Worm (Caenorhabditis elegans) whole organism, L1 larva: ENCODE measurements around the gene ttr-19.
A peak's percentile ranks its signal among the peaks of the same experiment; 100 is the strongest.

Source experiments
- C16A3.4 ChIP-seq: fragments of 150-350 bp; optimal IDR thresholded peaks from 2 replicates; lab custom pipeline; 2014; ENCODE audit warnings: missing biosample characterization, missing genetic modification characterization
- F16B12.6 ChIP-seq: fragments of 150-350 bp; optimal IDR thresholded peaks from 2 replicates; lab custom pipeline; 2014; ENCODE audit warnings: missing biosample characterization, missing genetic modification characterization
- aly-2 ChIP-seq: fragments of 150-350 bp; optimal IDR thresholded peaks from 2 replicates; lab custom pipeline; 2014; ENCODE audit warnings: missing biosample characterization, missing genetic modification characterization
- ama-1 ChIP-seq: fragments of 150-350 bp; optimal IDR thresholded peaks from 2 replicates; lab custom pipeline; 2014
- blmp-1 ChIP-seq: fragments of 150-350 bp; optimal IDR thresholded peaks from 2 replicates; lab custom pipeline; 2014; ENCODE audit warnings: missing biosample characterization, missing genetic modification characterization
- ceh-8 ChIP-seq: fragments of 200-800 bp; sonication (Bioruptor generic); optimal IDR thresholded peaks from 2 replicates; lab custom pipeline; 2018; ENCODE audit warnings: mild to moderate bottlenecking, missing genetic modification characterization, moderate library complexity, missing compliant biosample characterization
- ceh-90 ChIP-seq: sonication (generic microtip); optimal IDR thresholded peaks from 2 replicates; lab custom pipeline; 2016; ENCODE audit warnings: missing genetic modification characterization, missing compliant biosample characterization
- ces-1 ChIP-seq: fragments of 150-350 bp; optimal IDR thresholded peaks from 2 replicates; lab custom pipeline; 2014; ENCODE audit warnings: missing biosample characterization, missing genetic modification reagents, missing genetic modification characterization
- dsc-1 ChIP-seq: sonication (generic microtip); optimal IDR thresholded peaks from 2 replicates; lab custom pipeline; 2016; ENCODE audit warnings: mild to moderate bottlenecking, missing genetic modification characterization, missing compliant biosample characterization
- efl-1 ChIP-seq, 4 experiments: fragments of 150-350 bp; optimal IDR thresholded peaks in 3 of 4; peaks in 1 of 4; 1 replicate in 1 of 4; 2 replicates in 3 of 4; lab custom pipeline; 2014; ENCODE audit warnings: missing biosample characterization in 2 of 4, missing genetic modification characterization in 2 of 4, missing genetic modification reagents in 2 of 4
- efl-3 ChIP-seq: fragments of 200-800 bp; sonication (Bioruptor generic); optimal IDR thresholded peaks from 2 replicates; lab custom pipeline; 2018; ENCODE audit warnings: mild to moderate bottlenecking, missing genetic modification characterization, missing compliant biosample characterization
- egl-13 ChIP-seq: sonication (generic microtip); optimal IDR thresholded peaks from 2 replicates; lab custom pipeline; 2016; ENCODE audit warnings: missing genotype, missing genetic modification reagents, missing genetic modification characterization, missing compliant biosample characterization
- elt-3 ChIP-seq, 6 experiments: fragments of 150-350 bp in 1 of 6; sonication (generic microtip); optimal IDR thresholded peaks; 2 replicates each; lab custom pipeline; 2017 to 2018; ENCODE audit warnings: missing biosample characterization in 6 of 6, missing genetic modification characterization in 6 of 6, inconsistent platforms in 1 of 6
- ets-5 ChIP-seq: fragments of 200-800 bp; sonication (Bioruptor generic); IDR thresholded peaks from 2 replicates; pipeline ENCODE4 v1.3.6; 2022; ENCODE audit warnings: missing genetic modification characterization, missing compliant biosample characterization
- fkh-10 ChIP-seq: sonication (generic microtip); optimal IDR thresholded peaks from 2 replicates; lab custom pipeline; 2017; ENCODE audit warnings: missing biosample characterization, missing genetic modification reagents, missing genetic modification characterization
- fkh-8 ChIP-seq: sonication (generic microtip); optimal IDR thresholded peaks from 2 replicates; lab custom pipeline; 2016; ENCODE audit warnings: mild to moderate bottlenecking, missing genetic modification characterization, missing compliant biosample characterization
- fos-1 ChIP-seq: fragments of 150-350 bp; optimal IDR thresholded peaks from 2 replicates; lab custom pipeline; 2014; ENCODE audit warnings: missing biosample characterization, missing genetic modification characterization
- hlh-17 ChIP-seq: fragments of 200-800 bp; sonication (Bioruptor generic); optimal IDR thresholded peaks from 2 replicates; lab custom pipeline; 2018; ENCODE audit warnings: missing genetic modification characterization, mild to moderate bottlenecking, missing compliant biosample characterization, moderate library complexity, borderline replicate concordance
- irx-1 ChIP-seq: sonication (generic microtip); optimal IDR thresholded peaks from 2 replicates; lab custom pipeline; 2016; ENCODE audit warnings: missing genetic modification characterization, missing compliant biosample characterization
- lin-14 ChIP-seq: fragments of 200-800 bp; sonication (Bioruptor generic); optimal IDR thresholded peaks from 2 replicates; lab custom pipeline; 2018; ENCODE audit warnings: mild to moderate bottlenecking, missing genetic modification characterization, moderate library complexity, missing compliant biosample characterization
- mab-9 ChIP-seq: fragments of 200-800 bp; sonication (Bioruptor generic); IDR thresholded peaks from 2 replicates; pipeline ENCODE4 v1.3.6; 2022; ENCODE audit warnings: missing genetic modification reagents, missing genetic modification characterization, missing compliant biosample characterization
- mdl-1 ChIP-seq, 2 experiments: fragments of 150-350 bp; optimal IDR thresholded peaks; 2 replicates each; lab custom pipeline; 2014 to 2017; ENCODE audit warnings: missing biosample characterization in 2 of 2, missing genetic modification characterization in 2 of 2, inconsistent platforms in 1 of 2
- mep-1 ChIP-seq: fragments of 150-350 bp; optimal IDR thresholded peaks from 2 replicates; lab custom pipeline; 2014; ENCODE audit warnings: missing biosample characterization, missing genetic modification characterization
- nhr-237 ChIP-seq: fragments of 150-350 bp; optimal IDR thresholded peaks from 2 replicates; lab custom pipeline; 2014; ENCODE audit warnings: missing biosample characterization, missing genetic modification characterization
- nhr-28 ChIP-seq: fragments of 150-350 bp; optimal IDR thresholded peaks from 2 replicates; lab custom pipeline; 2014; ENCODE audit warnings: missing biosample characterization, missing genetic modification characterization
- nhr-71 ChIP-seq: sonication (generic microtip); optimal IDR thresholded peaks from 2 replicates; lab custom pipeline; 2016; ENCODE audit warnings: mild to moderate bottlenecking, missing genetic modification characterization, moderate library complexity, missing compliant biosample characterization
- nhr-76 ChIP-seq: sonication (generic microtip); optimal IDR thresholded peaks from 2 replicates; lab custom pipeline; 2017; ENCODE audit warnings: missing biosample characterization, missing genetic modification characterization
- nhr-84 ChIP-seq: sonication (generic microtip); optimal IDR thresholded peaks from 2 replicates; lab custom pipeline; 2017; ENCODE audit warnings: missing biosample characterization, missing genetic modification characterization
- nhr-90 ChIP-seq: sonication (generic microtip); optimal IDR thresholded peaks from 2 replicates; lab custom pipeline; 2016; ENCODE audit warnings: mild to moderate bottlenecking, missing genetic modification characterization, missing compliant biosample characterization; ENCODE audit not compliant: poor library complexity
- pag-3 ChIP-seq: sonication (generic microtip); optimal IDR thresholded peaks from 2 replicates; lab custom pipeline; 2017; ENCODE audit warnings: missing genetic modification characterization, mild to moderate bottlenecking, missing compliant biosample characterization, antibody characterized with exemption, borderline replicate concordance; ENCODE audit not compliant: insufficient read depth
- pax-3 ChIP-seq: fragments of 200-800 bp; sonication (Bioruptor generic); optimal IDR thresholded peaks from 2 replicates; lab custom pipeline; 2018; ENCODE audit warnings: mild to moderate bottlenecking, missing genetic modification characterization, moderate library complexity, missing compliant biosample characterization
- pqm-1 ChIP-seq: sonication (generic microtip); optimal IDR thresholded peaks from 3 replicates; lab custom pipeline; 2017; ENCODE audit warnings: missing biosample characterization, missing genetic modification characterization
- rnt-1 ChIP-seq: sonication (generic microtip); optimal IDR thresholded peaks from 2 replicates; lab custom pipeline; 2016; ENCODE audit warnings: mild to moderate bottlenecking, missing genetic modification characterization, moderate library complexity, missing compliant biosample characterization
- snu-23 ChIP-seq: sonication (generic microtip); optimal IDR thresholded peaks from 2 replicates; lab custom pipeline; 2016; ENCODE audit warnings: missing genetic modification characterization, missing compliant biosample characterization
- sptf-1 ChIP-seq: fragments of 150-350 bp; optimal IDR thresholded peaks from 2 replicates; lab custom pipeline; 2014; ENCODE audit warnings: missing biosample characterization, missing genetic modification characterization
- swsn-7 ChIP-seq: sonication (generic microtip); optimal IDR thresholded peaks from 2 replicates; lab custom pipeline; 2016; ENCODE audit warnings: missing genetic modification characterization, missing compliant biosample characterization
- tbx-2 ChIP-seq: sonication (generic microtip); optimal IDR thresholded peaks from 2 replicates; lab custom pipeline; 2016; ENCODE audit warnings: missing genetic modification characterization, missing compliant biosample characterization
- tlp-1 ChIP-seq: fragments of 150-350 bp; optimal IDR thresholded peaks from 2 replicates; lab custom pipeline; 2014; ENCODE audit warnings: missing biosample characterization, missing genetic modification characterization
- unc-86 ChIP-seq: sonication (generic microtip); optimal IDR thresholded peaks from 2 replicates; lab custom pipeline; 2016; ENCODE audit warnings: missing genetic modification characterization, missing compliant biosample characterization
- vab-15 ChIP-seq: sonication (generic microtip); optimal IDR thresholded peaks from 2 replicates; lab custom pipeline; 2017; ENCODE audit warnings: missing genotype, mild to moderate bottlenecking, missing genetic modification characterization, missing compliant biosample characterization
- xbp-1 ChIP-seq: sonication (generic microtip); optimal IDR thresholded peaks from 2 replicates; lab custom pipeline; 2016; ENCODE audit warnings: missing genetic modification characterization, missing compliant biosample characterization
- ztf-11 ChIP-seq, 2 experiments: sonication (generic microtip); optimal IDR thresholded peaks; 2 replicates each; lab custom pipeline; 2016 to 2017; ENCODE audit warnings: missing genetic modification characterization in 2 of 2, missing biosample characterization in 1 of 2, missing compliant biosample characterization in 1 of 2
- ztf-4 ChIP-seq: fragments of 150-350 bp; optimal IDR thresholded peaks from 2 replicates; lab custom pipeline; 2014; ENCODE audit warnings: missing biosample characterization, missing genetic modification characterization

Gene ttr-19

DNA sequence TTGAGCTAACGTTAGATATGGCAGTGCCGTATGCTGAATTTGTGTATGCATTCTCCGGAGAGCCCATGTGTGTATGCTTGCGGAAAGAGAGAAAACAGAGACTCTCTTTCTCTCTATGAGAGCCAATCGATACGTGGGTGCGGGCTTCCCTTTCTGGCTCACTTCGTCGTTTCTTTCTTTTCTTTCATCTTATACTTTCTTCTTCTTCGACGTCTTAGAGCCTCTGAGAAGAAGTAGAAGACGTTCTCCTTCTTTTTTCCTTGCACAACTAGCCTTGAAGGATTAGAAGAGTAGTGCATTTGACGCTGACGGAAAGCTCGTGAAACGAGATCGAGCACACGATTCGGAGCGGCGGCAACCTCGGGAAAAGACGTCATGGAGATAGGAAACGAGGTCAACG lies 46.6 kb upstream of the ttr-19 start (continued):
- no peak for TF ChIP-seq tlp-1 (tag; lab: Kevin White, UChicago)
- peak; percentile 8 for TF ChIP-seq xbp-1 (tag; lab: Kevin White, UChicago)
- TF ChIP-seq tbx-2 (tag; lab: Kevin White, UChicago) = peak; percentile 59
- no peak for TF ChIP-seq blmp-1 (tag; lab: Kevin White, UChicago)
- TF ChIP-seq ceh-90 = no peak
- peak; percentile 15 for TF ChIP-seq mep-1
- peak; percentile 21 for TF ChIP-seq pax-3
- no peak for TF ChIP-seq rnt-1 (tag; lab: Kevin White, UChicago)
- TF ChIP-seq pqm-1 (tag; lab: Kevin White, UChicago) = no peak
- TF ChIP-seq fkh-10 (GFP tag; lab: Kevin White, UChicago) = peak; percentile 80
- no peak for TF ChIP-seq ces-1 (GFP tag; lab: Kevin White, UChicago)
- no peak for TF ChIP-seq mdl-1 (tag; optimal IDR thresholded peaks at IDR 0.05; lab: Kevin White, UChicago)
- peak; percentile 35 to 41 for TF ChIP-seq efl-1 (optimal IDR thresholded peaks at IDR 0.05; lab: Kevin White, UChicago)
- TF ChIP-seq efl-1 (GFP tag; optimal IDR thresholded peaks at IDR 0.05 in 1 of 2; lab: Kevin White, UChicago) = no peak
- TF ChIP-seq efl-3 (GFP tag; lab: Kevin White, UChicago) = no peak
- TF ChIP-seq hlh-17 (GFP tag; lab: Kevin White, UChicago) = no peak
- TF ChIP-seq lin-14 (GFP tag; lab: Kevin White, UChicago) = peak; percentile 86
- peak; percentile 56 for TF ChIP-seq nhr-71
- TF ChIP-seq irx-1 (tag; lab: Kevin White, UChicago) = peak; percentile 32
- TF ChIP-seq fos-1 (tag; lab: Kevin White, UChicago) = no peak
- TF ChIP-seq aly-2 (tag; lab: Kevin White, UChicago) = no peak
- peak; percentile 1 for TF ChIP-seq ztf-4 (tag; lab: Kevin White, UChicago)
- peak; percentile 46 for TF ChIP-seq unc-86
- TF ChIP-seq fkh-8 (tag; lab: Kevin White, UChicago) = peak; percentile 79
- no peak for TF ChIP-seq elt-3 (tag; optimal IDR thresholded peaks at IDR 0.05; lab: Kevin White, UChicago)
- no peak for TF ChIP-seq F16B12.6 (tag; lab: Kevin White, UChicago)
- 0 out of 2 replicates have a peak, but pooled peaks have one; percentile 44 for TF ChIP-seq mab-9 (GFP tag; lab: Robert Waterston, UW)
- TF ChIP-seq egl-13 (tag; lab: Kevin White, UChicago) = peak; percentile 45
- TF ChIP-seq sptf-1 (tag; lab: Kevin White, UChicago) = no peak
- TF ChIP-seq ets-5 (GFP tag; lab: Robert Waterston, UW) = no peak
- no peak for TF ChIP-seq C16A3.4
- no peak for TF ChIP-seq vab-15 (tag; lab: Kevin White, UChicago)
- TF ChIP-seq swsn-7 (tag; lab: Kevin White, UChicago) = peak; percentile 60
- TF ChIP-seq ama-1 = no peak
- TF ChIP-seq nhr-76 (tag; lab: Kevin White, UChicago) = no peak
- TF ChIP-seq snu-23 (GFP tag; lab: Kevin White, UChicago) = peak; percentile 29
- no peak for TF ChIP-seq nhr-84 (tag; lab: Kevin White, UChicago)
- no peak for TF ChIP-seq ceh-8 (GFP tag; lab: Kevin White, UChicago)
- TF ChIP-seq pag-3 (tag; lab: Kevin White, UChicago) = no peak
- TF ChIP-seq nhr-28 (tag; lab: Kevin White, UChicago) = no peak
- TF ChIP-seq ztf-11 (tag; optimal IDR thresholded peaks at IDR 0.05; lab: Kevin White, UChicago) = no peak
- TF ChIP-seq nhr-90 (tag; lab: Kevin White, UChicago) = no peak
- no peak for TF ChIP-seq nhr-237 (tag; lab: Kevin White, UChicago)
- TF ChIP-seq, all 84 proteins: peak for 24

DNA sequence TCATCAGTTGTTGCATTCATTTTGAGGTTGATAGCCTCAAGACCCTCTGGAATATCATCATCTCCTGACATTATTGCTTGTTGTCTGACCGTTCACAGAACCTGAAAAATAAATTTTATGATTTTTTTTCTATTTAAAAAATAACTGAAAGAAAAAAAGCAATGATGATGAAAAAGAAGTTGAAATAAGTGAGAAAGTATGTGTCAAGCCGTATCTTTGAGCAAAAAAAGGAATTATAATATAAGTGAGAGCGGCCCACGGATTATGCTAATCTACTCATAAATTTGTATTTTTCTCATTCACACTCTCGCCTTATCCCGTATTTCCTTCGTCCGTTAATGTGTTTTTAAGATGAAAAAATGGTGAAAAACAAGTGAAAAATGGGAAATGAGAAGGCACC lies 43.0 kb upstream of the ttr-19 start, which contains the start of gene ric-4:
ric-4 (minus strand) TSS at position 101 of the 400 bp plus-strand sequence.
- TF ChIP-seq dsc-1 (tag; lab: Kevin White, UChicago) (peak; percentile 14), pax-3 (no peak)
